Fruit fly (Drosophila melanogaster) whole organism, embryonic: ENCODE measurements around the gene CG15418.

Experiments
- Atf3 ChIP-seq: fragments of 200-800 bp; sonication (Bioruptor generic); optimal IDR thresholded peaks from 3 replicates; lab custom pipeline; 2016; ENCODE audit warnings: missing biosample characterization, missing genetic modification characterization
- Bdp1 ChIP-seq: fragments of 200-800 bp; sonication (Bioruptor generic); optimal IDR thresholded peaks from 3 replicates; lab custom pipeline; 2016; ENCODE audit warnings: missing biosample characterization, missing genetic modification characterization
- Bgb ChIP-seq: fragments of 200-800 bp; sonication (Bioruptor generic); IDR thresholded peaks from 2 replicates; pipeline ENCODE4 v1.3.6; 2022; ENCODE audit warnings: missing biosample characterization, missing genetic modification characterization; ENCODE audit not compliant: partially characterized antibody
- CG11398 ChIP-seq: fragments of 200-800 bp; sonication (Bioruptor generic); optimal IDR thresholded peaks from 2 replicates; lab custom pipeline; 2016; ENCODE audit warnings: missing biosample characterization, missing genetic modification characterization
- CG1233 ChIP-seq: fragments of 200-800 bp; sonication (Bioruptor generic); optimal IDR thresholded peaks from 4 replicates; lab custom pipeline; 2018; ENCODE audit warnings: missing biosample characterization, mild to moderate bottlenecking, missing genetic modification characterization
- CG13424 ChIP-seq: fragments of 200-800 bp; sonication (Bioruptor generic); optimal IDR thresholded peaks from 2 replicates; lab custom pipeline; 2019; ENCODE audit warnings: missing biosample characterization, mild to moderate bottlenecking, missing genetic modification characterization, moderate library complexity
- CG14965 ChIP-seq: fragments of 200-800 bp; sonication (Bioruptor generic); optimal IDR thresholded peaks from 2 replicates; lab custom pipeline; 2016; ENCODE audit warnings: missing biosample characterization, missing genetic modification characterization, borderline replicate concordance
- CG17802 ChIP-seq: fragments of 200-800 bp; sonication (Bioruptor generic); optimal IDR thresholded peaks from 2 replicates; lab custom pipeline; 2018; ENCODE audit warnings: missing biosample characterization, mild to moderate bottlenecking, missing genetic modification characterization, moderate library complexity
- CG17912 ChIP-seq: fragments of 200-800 bp; sonication (Bioruptor generic); optimal IDR thresholded peaks from 2 replicates; lab custom pipeline; 2018; ENCODE audit warnings: missing biosample characterization, mild to moderate bottlenecking, missing genetic modification characterization
- CG2129 ChIP-seq: fragments of 200-800 bp; sonication (Bioruptor generic); IDR thresholded peaks from 2 replicates; pipeline ENCODE4 v1.3.6; 2022; ENCODE audit warnings: missing biosample characterization, missing genetic modification characterization; ENCODE audit not compliant: partially characterized antibody
- CG3838 ChIP-seq: fragments of 200-800 bp; sonication (Bioruptor generic); optimal IDR thresholded peaks from 3 replicates; lab custom pipeline; 2016; ENCODE audit warnings: missing biosample characterization, missing genetic modification characterization
- CG6272 ChIP-seq: fragments of 200-800 bp; sonication (Bioruptor generic); IDR thresholded peaks from 2 replicates; pipeline ENCODE4 v1.3.6; 2022; ENCODE audit warnings: missing biosample characterization, missing genetic modification characterization
- CG7786 ChIP-seq: fragments of 200-800 bp; sonication (Bioruptor generic); optimal IDR thresholded peaks from 2 replicates; lab custom pipeline; 2016; ENCODE audit warnings: missing biosample characterization, missing genetic modification characterization
- CG7963 ChIP-seq: fragments of 200-800 bp; sonication (Bioruptor generic); IDR thresholded peaks from 3 replicates; pipeline ENCODE4 v1.3.6; 2022; ENCODE audit warnings: missing biosample characterization, missing genetic modification characterization; ENCODE audit not compliant: partially characterized antibody
- CG8281 ChIP-seq: fragments of 200-800 bp; sonication (Bioruptor generic); optimal IDR thresholded peaks from 2 replicates; lab custom pipeline; 2018; ENCODE audit warnings: missing biosample characterization, mild to moderate bottlenecking, missing genetic modification characterization, moderate library complexity
- CG8290 ChIP-seq, 3 experiments: fragments of 200-800 bp; sonication (Bioruptor generic); optimal IDR thresholded peaks; 2 replicates each; lab custom pipeline; 2016 to 2019; ENCODE audit warnings: missing biosample characterization in 3 of 3, missing genetic modification characterization in 3 of 3, mild to moderate bottlenecking in 2 of 3, moderate library complexity in 1 of 3
- CG9609 ChIP-seq: fragments of 200-800 bp; sonication (Bioruptor generic); optimal IDR thresholded peaks from 3 replicates; lab custom pipeline; 2016; ENCODE audit warnings: missing biosample characterization, missing genetic modification characterization
- CG9932 ChIP-seq: fragments of 200-800 bp; sonication (Bioruptor generic); IDR thresholded peaks from 2 replicates; pipeline ENCODE4 v1.3.6; 2022; ENCODE audit warnings: missing biosample characterization, missing genetic modification characterization
- CrebB ChIP-seq: fragments of 200-800 bp; sonication (Bioruptor generic); optimal IDR thresholded peaks from 3 replicates; lab custom pipeline; 2018; ENCODE audit warnings: missing biosample characterization, mild to moderate bottlenecking, missing genetic modification characterization
- D19B ChIP-seq: fragments of 200-800 bp; sonication (Bioruptor generic); optimal IDR thresholded peaks from 2 replicates; lab custom pipeline; 2017; ENCODE audit warnings: missing biosample characterization, mild to moderate bottlenecking, missing genetic modification characterization
- E2f1 ChIP-seq: fragments of 200-800 bp; sonication (Bioruptor generic); IDR thresholded peaks from 2 replicates; pipeline ENCODE4 v1.3.6; 2022; ENCODE audit warnings: missing biosample characterization, missing genetic modification characterization
- E2f2 ChIP-seq: fragments of 200-800 bp; sonication (Bioruptor generic); IDR thresholded peaks from 2 replicates; pipeline ENCODE4 v1.3.6; 2022; ENCODE audit warnings: missing biosample characterization, missing genetic modification characterization
- GATAe ChIP-seq: fragments of 200-800 bp; sonication (Bioruptor generic); conservative IDR thresholded peaks from 2 replicates; pipeline ENCODE4 v1.3.6; 2022; ENCODE audit warnings: missing biosample characterization, missing genetic modification characterization
- HLH4C ChIP-seq: fragments of 200-800 bp; sonication (Bioruptor generic); IDR thresholded peaks from 3 replicates; pipeline ENCODE4 v1.3.6; 2022; ENCODE audit warnings: missing biosample characterization, missing genetic modification characterization; ENCODE audit not compliant: partially characterized antibody
- Lhr ChIP-seq: fragments of 200-800 bp; sonication (Bioruptor generic); optimal IDR thresholded peaks from 3 replicates; lab custom pipeline; 2017; ENCODE audit warnings: mild to moderate bottlenecking, missing biosample characterization, missing genetic modification reagents, missing genetic modification characterization
- NC2β ChIP-seq: fragments of 200-800 bp; sonication (Bioruptor generic); optimal IDR thresholded peaks from 2 replicates; lab custom pipeline; 2016; ENCODE audit warnings: missing biosample characterization, missing genetic modification characterization
- Oaz ChIP-seq: fragments of 200-800 bp; sonication (Bioruptor generic); IDR thresholded peaks from 2 replicates; pipeline ENCODE4 v1.3.6; 2022; ENCODE audit warnings: missing biosample characterization, missing genetic modification characterization
- Sox100B ChIP-seq: fragments of 200-800 bp; sonication (Bioruptor generic); optimal IDR thresholded peaks from 3 replicates; lab custom pipeline; 2018; ENCODE audit warnings: missing biosample characterization, mild to moderate bottlenecking, missing genetic modification characterization
- Xbp1 ChIP-seq: fragments of 200-800 bp; sonication (Bioruptor generic); optimal IDR thresholded peaks from 3 replicates; lab custom pipeline; 2016; ENCODE audit warnings: missing biosample characterization, mild to moderate bottlenecking, missing genetic modification characterization
- amos ChIP-seq: fragments of 200-800 bp; sonication (Bioruptor generic); IDR thresholded peaks from 2 replicates; pipeline ENCODE4 v1.3.6; 2022; ENCODE audit warnings: missing biosample characterization, missing genetic modification characterization; ENCODE audit not compliant: partially characterized antibody
- bab2 ChIP-seq: fragments of 200-800 bp; sonication (Bioruptor generic); optimal IDR thresholded peaks from 2 replicates; lab custom pipeline; 2016; ENCODE audit warnings: missing biosample characterization, missing genetic modification characterization
- cas ChIP-seq: fragments of 200-800 bp; sonication (Bioruptor generic); IDR thresholded peaks from 2 replicates; pipeline ENCODE4 v1.3.6; 2022; ENCODE audit warnings: missing biosample characterization, missing genetic modification characterization
- crp ChIP-seq, 2 experiments: fragments of 200-800 bp; sonication (Bioruptor generic); optimal IDR thresholded peaks; 2 replicates in 1 of 2; 3 replicates in 1 of 2; lab custom pipeline; 2017; ENCODE audit warnings: missing biosample characterization in 2 of 2, missing genetic modification characterization in 2 of 2, mild to moderate bottlenecking in 1 of 2, moderate library complexity in 1 of 2
- ems ChIP-seq: fragments of 200-800 bp; sonication (Bioruptor generic); optimal IDR thresholded peaks from 3 replicates; lab custom pipeline; 2016; ENCODE audit warnings: missing biosample characterization, missing genetic modification characterization
- eyg ChIP-seq: fragments of 200-800 bp; sonication (Bioruptor generic); optimal IDR thresholded peaks from 3 replicates; lab custom pipeline; 2016; ENCODE audit warnings: missing biosample characterization, missing genetic modification characterization
- fd102C ChIP-seq: fragments of 200-800 bp; sonication (Bioruptor generic); optimal IDR thresholded peaks from 2 replicates; lab custom pipeline; 2018; ENCODE audit warnings: missing biosample characterization, mild to moderate bottlenecking, missing genetic modification characterization, moderate library complexity
- fru ChIP-seq: fragments of >200 bp; optimal IDR thresholded peaks from 2 replicates; lab custom pipeline; 2017
- grau ChIP-seq: fragments of 200-800 bp; optimal IDR thresholded peaks from 3 replicates; lab custom pipeline; 2019; ENCODE audit warnings: missing biosample characterization, mild to moderate bottlenecking, missing genetic modification characterization, moderate library complexity
- grn ChIP-seq: fragments of 200-800 bp; sonication (Bioruptor generic); optimal IDR thresholded peaks from 3 replicates; lab custom pipeline; 2017; ENCODE audit warnings: missing biosample characterization, missing genetic modification characterization
- gsb ChIP-seq: fragments of 200-800 bp; sonication (Bioruptor generic); IDR thresholded peaks from 2 replicates; pipeline ENCODE4 v1.3.6; 2022; ENCODE audit warnings: missing biosample characterization, missing genetic modification characterization
- knrl ChIP-seq: fragments of 200-800 bp; sonication (Bioruptor generic); IDR thresholded peaks from 3 replicates; pipeline ENCODE4 v1.3.6; 2022; ENCODE audit warnings: missing biosample characterization, missing genetic modification characterization; ENCODE audit not compliant: partially characterized antibody
- lmd ChIP-seq: fragments of 200-800 bp; sonication (Bioruptor generic); IDR thresholded peaks from 2 replicates; pipeline ENCODE4 v1.3.6; 2022; ENCODE audit warnings: missing biosample characterization, missing genetic modification characterization
- nerfin-2 ChIP-seq: fragments of 200-800 bp; sonication (Bioruptor generic); IDR thresholded peaks from 2 replicates; pipeline ENCODE4 v1.3.6; 2022; ENCODE audit warnings: missing biosample characterization, missing genetic modification characterization; ENCODE audit not compliant: partially characterized antibody
- sim ChIP-seq: fragments of 200-800 bp; sonication (Bioruptor generic); IDR thresholded peaks from 2 replicates; pipeline ENCODE4 v1.3.6; 2022; ENCODE audit warnings: missing biosample characterization, missing genetic modification characterization
- slou ChIP-seq: fragments of 200-800 bp; sonication (Bioruptor generic); optimal IDR thresholded peaks from 3 replicates; lab custom pipeline; 2016; ENCODE audit warnings: missing biosample characterization, missing genetic modification characterization
- so ChIP-seq: fragments of 200-800 bp; sonication (Bioruptor generic); IDR thresholded peaks from 3 replicates; pipeline ENCODE4 v1.3.6; 2022; ENCODE audit warnings: missing biosample characterization, missing genetic modification characterization
- sob ChIP-seq: fragments of 200-800 bp; sonication (Bioruptor generic); IDR thresholded peaks from 2 replicates; pipeline ENCODE4 v1.3.6; 2022; ENCODE audit warnings: missing biosample characterization, missing genetic modification characterization
- tio ChIP-seq: fragments of 200-800 bp; sonication (Bioruptor generic); optimal IDR thresholded peaks from 2 replicates; lab custom pipeline; 2017; ENCODE audit warnings: missing biosample characterization, missing genetic modification characterization, inconsistent platforms
- tna ChIP-seq: fragments of 200-800 bp; sonication (Bioruptor generic); IDR thresholded peaks from 2 replicates; pipeline ENCODE4 v1.3.6; 2022; ENCODE audit warnings: missing biosample characterization, missing genetic modification characterization; ENCODE audit not compliant: partially characterized antibody
- z ChIP-seq: fragments of 200-800 bp; sonication (Bioruptor generic); IDR thresholded peaks from 3 replicates; pipeline ENCODE4 v1.3.6; 2022; ENCODE audit warnings: missing biosample characterization, missing genetic modification characterization

The CG15418 gene

dm6 chr2L:3655698-3656105 is 34.2 kb upstream of the CG15418 start (continued):
- TF ChIP-seq eyg (GFP tag; lab: Kevin White, UChicago) = peak; percentile 97
- no peak for TF ChIP-seq HLH4C
- TF ChIP-seq tio (GFP tag; lab: Kevin White, UChicago) = peak; percentile 95
- peak; percentile 97 for TF ChIP-seq CG9609 (GFP tag; lab: Kevin White, UChicago)
- peak; percentile 69 for TF ChIP-seq fd102C
- peak; percentile 99 for TF ChIP-seq CG9932 (GFP tag; lab: Robert Waterston, UW)
- TF ChIP-seq Sox100B (GFP tag; lab: Kevin White, UChicago) = peak; percentile 98
- no peak for TF ChIP-seq Bgb (GFP tag; lab: Robert Waterston, UW)
- TF ChIP-seq slou (GFP tag; lab: Kevin White, UChicago) = peak; percentile 92
- peak; percentile 92 for TF ChIP-seq CG8281 (tag; lab: Kevin White, UChicago)
- TF ChIP-seq grau (tag; lab: Kevin White, UChicago) = peak; percentile 100
- no peak for TF ChIP-seq knrl
- peak; percentile 96 for TF ChIP-seq CG6272
- TF ChIP-seq Atf3 (GFP tag; lab: Kevin White, UChicago) = peak; percentile 94
- peak; percentile 91 for TF ChIP-seq Bdp1 (GFP tag; lab: Kevin White, UChicago)
- peak; percentile 88 for TF ChIP-seq CG17802 (tag; lab: Kevin White, UChicago)
- peak; percentile 98 for TF ChIP-seq sob (GFP tag; lab: Robert Waterston, UW)
- peak; percentile 99 for TF ChIP-seq CG13424 (tag; lab: Kevin White, UChicago)
- TF ChIP-seq sim (GFP tag; lab: Robert Waterston, UW) = peak; percentile 92
- peak; percentile 98 for TF ChIP-seq CG7786 (GFP tag; lab: Kevin White, UChicago)
- peak; percentile 94 for TF ChIP-seq cas (GFP tag; lab: Robert Waterston, UW)
- peak; percentile 97 for TF ChIP-seq CG11398 (GFP tag; lab: Kevin White, UChicago)
- TF ChIP-seq CrebB = peak; percentile 98
- TF ChIP-seq tna = no peak
- peak; percentile 97 for TF ChIP-seq CG8290 (GFP tag; optimal IDR thresholded peaks at IDR 0.05; lab: Kevin White, UChicago)
- TF ChIP-seq CG8290 (tag; optimal IDR thresholded peaks at IDR 0.05; lab: Kevin White, UChicago) = peak; percentile 88 to 99
- TF ChIP-seq gsb (GFP tag; lab: Robert Waterston, UW) = peak; percentile 96
- no peak for TF ChIP-seq nerfin-2 (GFP tag; lab: Robert Waterston, UW)
- no peak for TF ChIP-seq CG2129 (GFP tag; lab: Robert Waterston, UW)
- peak; percentile 94 for TF ChIP-seq grn (GFP tag; lab: Kevin White, UChicago)
- TF ChIP-seq E2f1 = peak; percentile 98
- TF ChIP-seq bab2 (GFP tag; lab: Kevin White, UChicago) = peak; percentile 98
- TF ChIP-seq CG14965 (GFP tag; lab: Kevin White, UChicago) = peak; percentile 87
- peak; percentile 88 for TF ChIP-seq CG3838
- TF ChIP-seq z (GFP tag; lab: Robert Waterston, UW) = peak; percentile 65
- peak; percentile 97 for TF ChIP-seq CG17912 (GFP tag; lab: Kevin White, UChicago)
- TF ChIP-seq D19B = peak; percentile 93
- TF ChIP-seq Xbp1 (GFP tag; lab: Kevin White, UChicago) = peak; percentile 99
- TF ChIP-seq ems (GFP tag; lab: Kevin White, UChicago) = peak; percentile 98
- peak in 1 of 2 experiments; percentile 68 for TF ChIP-seq crp (GFP tag; optimal IDR thresholded peaks at IDR 0.05; lab: Kevin White, UChicago)
- peak; percentile 93 for TF ChIP-seq Lhr
- TF ChIP-seq CG1233 (GFP tag; lab: Kevin White, UChicago) = peak; percentile 98
- TF ChIP-seq fru = no peak
- peak; percentile 98 for TF ChIP-seq NC2β (GFP tag; lab: Kevin White, UChicago)
- TF ChIP-seq so (GFP tag; lab: Robert Waterston, UW) = peak; percentile 98
- TF ChIP-seq Oaz (GFP tag; lab: Robert Waterston, UW) = peak; percentile 95
- TF ChIP-seq CG7963 (GFP tag; lab: Robert Waterston, UW) = no peak
- peak; percentile 98 for TF ChIP-seq lmd (GFP tag; lab: Robert Waterston, UW)
- peak; percentile 87 for TF ChIP-seq E2f2
- peak; percentile 97 for TF ChIP-seq GATAe (GFP tag; lab: Robert Waterston, UW)
- TF ChIP-seq amos (GFP tag; lab: Robert Waterston, UW) = no peak
